Worm (Caenorhabditis elegans): ENCODE results near the gene nape-1.

The nape-1 gene

DNA sequence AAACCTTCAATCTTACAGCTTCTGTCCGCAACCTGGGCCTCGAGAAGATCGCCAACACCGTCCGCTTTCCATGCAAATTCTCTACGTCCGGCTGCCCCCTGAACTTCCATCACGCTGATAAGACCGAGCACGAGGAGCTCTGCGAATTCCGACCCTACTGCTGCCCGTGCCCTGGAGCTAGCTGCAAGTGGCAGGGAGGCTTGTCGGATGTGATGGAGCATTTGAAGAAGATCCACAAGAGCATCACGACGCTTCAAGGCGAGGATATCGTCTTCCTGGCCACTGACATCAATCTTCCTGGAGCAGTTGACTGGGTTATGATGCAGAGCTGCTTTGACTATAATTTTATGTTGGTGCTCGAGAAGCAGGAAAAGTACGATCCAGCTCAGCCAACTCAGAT is 5.1 kb upstream of the nape-1 start:
- no peak for TF ChIP-seq mab-5 (tag; optimal IDR thresholded peaks at IDR 0.05)
- TF ChIP-seq lin-32 (GFP tag; optimal IDR thresholded peaks at IDR 0.05), result no peak
- no peak for TF ChIP-seq nhr-2 (tag; optimal IDR thresholded peaks at IDR 0.05)
- no peak for TF ChIP-seq ceh-43 (GFP tag; optimal IDR thresholded peaks at IDR 0.05)
- TF ChIP-seq bed-3 (GFP tag; optimal IDR thresholded peaks at IDR 0.05), result no peak
- TF ChIP-seq ceh-39 (tag; optimal IDR thresholded peaks at IDR 0.05), result no peak
- TF ChIP-seq flh-1 (GFP tag; optimal IDR thresholded peaks at IDR 0.05), result no peak
- TF ChIP-seq elt-1 (tag; optimal IDR thresholded peaks at IDR 0.05; ENCODE audit: borderline replicate concordance, insufficient read depth), result no peak
- TF ChIP-seq elt-3 (tag; optimal IDR thresholded peaks at IDR 0.05), result no peak
- TF ChIP-seq M03D4.4 (tag; optimal IDR thresholded peaks at IDR 0.05), result no peak
- TF ChIP-seq nhr-28 (tag; optimal IDR thresholded peaks at IDR 0.05), result no peak

DNA sequence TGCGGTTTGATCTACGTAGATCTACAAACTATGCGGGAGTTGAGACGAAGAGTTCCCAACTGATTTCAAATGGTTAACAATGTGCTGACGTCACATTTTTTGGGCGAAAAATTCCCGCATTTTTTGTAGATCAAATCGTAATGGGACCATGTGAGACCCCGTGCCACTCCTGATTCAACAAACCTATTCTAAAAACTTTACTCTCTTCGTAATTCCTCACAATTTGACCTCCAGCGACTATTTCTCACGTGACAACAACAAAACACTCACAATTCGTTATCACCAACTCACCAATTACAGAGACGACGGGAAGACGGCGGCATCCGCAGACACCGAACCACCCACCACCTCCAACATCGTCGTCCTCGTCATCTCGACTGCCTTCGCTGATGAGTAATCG is 3.1 kb upstream of the nape-1 start, which contains the start of gene siah-1:
TSS of gene siah-1 (plus strand) at position 301 of the 400 bp plus-strand sequence.
- TF ChIP-seq nhr-2 (tag; optimal IDR thresholded peaks at IDR 0.05) (no peak), ceh-83 (GFP tag; optimal IDR thresholded peaks at IDR 0.05) (peak; percentile 49), blmp-1 (tag; optimal IDR thresholded peaks at IDR 0.05) (no peak), elt-1 (tag; optimal IDR thresholded peaks at IDR 0.05; ENCODE audit: borderline replicate concordance, insufficient read depth) (no peak), drap-1 (GFP tag; optimal IDR thresholded peaks at IDR 0.05) (no peak), lsy-2 (tag; optimal IDR thresholded peaks at IDR 0.05) (no peak), unc-62 (GFP tag; optimal IDR thresholded peaks at IDR 0.05) (no peak)

DNA sequence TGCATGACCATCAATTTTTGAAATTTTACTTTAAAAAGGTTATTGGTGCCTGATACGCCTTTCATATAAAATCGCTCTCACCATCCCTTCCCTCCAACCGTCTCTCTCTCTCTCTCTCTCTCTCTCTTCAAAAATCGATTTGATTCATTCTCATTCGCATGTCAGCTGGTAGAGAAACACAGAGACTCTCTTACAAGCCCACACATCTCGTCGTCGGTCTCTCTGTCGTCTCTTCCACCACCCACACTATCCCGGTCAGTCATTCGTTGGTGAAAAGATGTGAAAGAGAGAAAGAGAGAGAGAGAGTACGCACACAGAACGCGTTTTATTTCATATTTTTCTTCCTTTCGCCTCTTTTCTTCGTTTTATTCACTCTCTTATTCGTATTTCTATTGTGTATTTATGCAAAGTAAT is 1.8 kb upstream of the nape-1 start:
- TF ChIP-seq mab-5 (tag; optimal IDR thresholded peaks at IDR 0.05), result no peak
- no peak for TF ChIP-seq lin-32 (GFP tag; optimal IDR thresholded peaks at IDR 0.05)
- TF ChIP-seq elt-1 (tag; optimal IDR thresholded peaks at IDR 0.05; ENCODE audit: borderline replicate concordance, insufficient read depth), result no peak
- TF ChIP-seq sptf-1 (tag; optimal IDR thresholded peaks at IDR 0.05), result no peak
- peak; percentile 93 for TF ChIP-seq hlh-1 (tag; optimal IDR thresholded peaks at IDR 0.05)
- peak; percentile 77 for TF ChIP-seq ces-1 (GFP tag; optimal IDR thresholded peaks at IDR 0.05)
- peak; percentile 19 for TF ChIP-seq tbx-8 (GFP tag; optimal IDR thresholded peaks at IDR 0.05)
- TF ChIP-seq elt-3 (tag; optimal IDR thresholded peaks at IDR 0.05), result no peak
- peak; percentile 28 for TF ChIP-seq M03D4.4 (tag; optimal IDR thresholded peaks at IDR 0.05)
- peak; percentile 56 for TF ChIP-seq unc-120 (tag; optimal IDR thresholded peaks at IDR 0.05; ENCODE audit: poor library complexity, severe bottlenecking)
- no peak for TF ChIP-seq flh-1 (GFP tag; optimal IDR thresholded peaks at IDR 0.05)
- peak; percentile 25 for TF ChIP-seq drap-1 (GFP tag; optimal IDR thresholded peaks at IDR 0.05)
- no peak for TF ChIP-seq ham-2 (GFP tag; optimal IDR thresholded peaks at IDR 0.05)
- TF ChIP-seq blmp-1 (tag; optimal IDR thresholded peaks at IDR 0.05), result no peak
- peak; percentile 90 for TF ChIP-seq nhr-237 (tag; optimal IDR thresholded peaks at IDR 0.05)
- TF ChIP-seq mep-1 (tag; optimal IDR thresholded peaks at IDR 0.05), result peak; percentile 81
- TF ChIP-seq cnd-1 (tag; optimal IDR thresholded peaks at IDR 0.05), result peak; percentile 59
- peak; percentile 76 for TF ChIP-seq ceh-39 (tag; optimal IDR thresholded peaks at IDR 0.05)
- peak; percentile 60 for TF ChIP-seq pha-4 (tag; optimal IDR thresholded peaks at IDR 0.05)
- peak; percentile 66 for TF ChIP-seq lsy-2 (tag; optimal IDR thresholded peaks at IDR 0.05)
- TF ChIP-seq nhr-12 (tag; optimal IDR thresholded peaks at IDR 0.05), result peak; percentile 0
- TF ChIP-seq unc-62 (GFP tag; optimal IDR thresholded peaks at IDR 0.05), result peak; percentile 87

DNA sequence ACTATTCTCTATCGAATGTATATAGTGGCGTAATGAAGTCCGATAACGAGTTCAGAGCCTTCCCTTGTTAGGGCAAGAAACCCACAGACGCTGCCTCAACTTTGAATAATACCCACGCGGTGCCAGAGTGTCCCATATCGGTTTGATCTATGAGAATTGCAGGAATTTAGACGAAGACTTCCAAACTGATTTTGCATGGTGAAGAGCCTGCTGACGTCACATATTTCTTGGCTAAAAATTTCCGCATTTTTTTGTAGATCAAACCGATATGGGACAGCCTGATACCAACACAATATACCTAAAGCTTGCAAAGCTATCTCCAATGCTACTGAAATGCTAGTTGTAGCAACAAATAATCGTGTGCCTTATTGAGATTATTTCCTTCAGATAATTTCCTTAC is 1.2 kb upstream of the nape-1 start:
- TF ChIP-seq mep-1 (tag; optimal IDR thresholded peaks at IDR 0.05) (no peak), sem-2 (GFP tag; optimal IDR thresholded peaks at IDR 0.05) (no peak), lin-13 (tag; optimal IDR thresholded peaks at IDR 0.05) (no peak), zip-8 (tag; optimal IDR thresholded peaks at IDR 0.05) (no peak), ceh-39 (tag; optimal IDR thresholded peaks at IDR 0.05) (no peak), cnd-1 (tag; optimal IDR thresholded peaks at IDR 0.05) (no peak), mab-5 (tag; optimal IDR thresholded peaks at IDR 0.05) (no peak), mls-2 (tag; optimal IDR thresholded peaks at IDR 0.05) (no peak)

DNA sequence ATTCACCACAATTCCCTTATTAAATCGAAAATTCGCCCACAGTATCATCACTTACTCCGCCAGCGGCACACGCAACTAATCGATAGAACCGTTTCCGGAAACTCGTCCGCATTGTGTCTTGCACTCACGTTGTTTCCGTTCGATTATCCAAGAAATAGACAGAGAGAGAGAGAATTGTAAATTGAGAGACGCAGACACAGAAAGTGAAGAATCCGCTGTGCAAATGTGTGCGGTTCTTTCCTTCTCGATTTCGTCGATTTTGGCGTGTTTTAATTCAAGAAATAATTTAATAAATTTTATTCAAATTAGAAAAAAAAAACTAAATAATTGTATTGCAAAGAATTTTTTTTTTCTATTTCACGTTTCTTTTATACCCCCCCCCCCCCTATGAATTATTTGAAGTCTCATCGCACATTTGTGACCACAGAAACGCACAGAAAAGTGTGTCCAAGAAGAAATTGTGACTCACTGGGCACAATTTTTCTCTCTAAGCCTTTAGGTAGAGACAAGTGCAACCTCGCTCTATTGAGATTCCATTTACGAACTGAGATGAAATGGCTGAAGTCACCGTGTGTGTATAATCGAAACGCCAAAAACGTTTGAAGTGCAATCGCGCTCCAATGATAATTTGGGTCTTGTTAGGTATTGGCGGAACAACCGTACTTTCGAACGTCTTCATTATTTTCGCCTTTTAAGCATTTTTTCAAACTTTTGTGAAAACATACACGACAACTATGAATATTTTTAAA is 1.9 kb downstream of the nape-1 start, which contains the start of gene nape-2:
TSS of gene nape-2 (minus strand) at position 271 of the 749 bp plus-strand sequence.
- peak; percentile 6 for TF ChIP-seq ces-1 (GFP tag; optimal IDR thresholded peaks at IDR 0.05)
- TF ChIP-seq blmp-1 (tag; optimal IDR thresholded peaks at IDR 0.05), result no peak
- TF ChIP-seq lin-13 (tag; optimal IDR thresholded peaks at IDR 0.05), result no peak
- TF ChIP-seq hlh-1 (tag; optimal IDR thresholded peaks at IDR 0.05), result no peak
- no peak for TF ChIP-seq tbx-8 (GFP tag; optimal IDR thresholded peaks at IDR 0.05)

All from whole organism, mixed stage, embryonic.